Worm (Caenorhabditis elegans) whole organism, late embryonic: ENCODE data around the gene cdc-14.

ENCODE experiments used
- K09A11.1 ChIP-seq: sonication (generic microtip); optimal IDR thresholded peaks from 2 replicates; lab custom pipeline; 2017; ENCODE audit warnings: antibody characterized with exemption, mild to moderate bottlenecking, missing genetic modification characterization, missing compliant biosample characterization; ENCODE audit not compliant: insufficient read depth
- T23F11.4 ChIP-seq: fragments of 200-800 bp; sonication (Bioruptor generic); optimal IDR thresholded peaks from 2 replicates; lab custom pipeline; 2018; ENCODE audit warnings: mild to moderate bottlenecking, missing genetic modification characterization, missing compliant biosample characterization
- ceh-9 ChIP-seq: sonication (generic microtip); optimal IDR thresholded peaks from 2 replicates; lab custom pipeline; 2016; ENCODE audit warnings: mild to moderate bottlenecking, missing genetic modification characterization, inconsistent platforms, missing compliant biosample characterization
- dve-1 ChIP-seq: sonication (generic microtip); optimal IDR thresholded peaks from 2 replicates; lab custom pipeline; 2017; ENCODE audit warnings: antibody characterized with exemption, mild to moderate bottlenecking, missing genetic modification characterization, missing compliant biosample characterization
- fax-1 ChIP-seq: sonication (generic microtip); optimal IDR thresholded peaks from 2 replicates; lab custom pipeline; 2016; ENCODE audit warnings: missing genotype, missing genetic modification characterization, missing compliant biosample characterization
- hlh-15 ChIP-seq: sonication (generic microtip); optimal IDR thresholded peaks from 2 replicates; lab custom pipeline; 2016; ENCODE audit warnings: missing genetic modification characterization, missing compliant biosample characterization
- nhr-232 ChIP-seq: sonication (generic microtip); optimal IDR thresholded peaks from 2 replicates; lab custom pipeline; 2016; ENCODE audit warnings: missing genetic modification characterization, missing compliant biosample characterization
- rnt-1 ChIP-seq: sonication (generic microtip); optimal IDR thresholded peaks from 2 replicates; lab custom pipeline; 2016; ENCODE audit warnings: missing genetic modification characterization, missing compliant biosample characterization

DNA sequence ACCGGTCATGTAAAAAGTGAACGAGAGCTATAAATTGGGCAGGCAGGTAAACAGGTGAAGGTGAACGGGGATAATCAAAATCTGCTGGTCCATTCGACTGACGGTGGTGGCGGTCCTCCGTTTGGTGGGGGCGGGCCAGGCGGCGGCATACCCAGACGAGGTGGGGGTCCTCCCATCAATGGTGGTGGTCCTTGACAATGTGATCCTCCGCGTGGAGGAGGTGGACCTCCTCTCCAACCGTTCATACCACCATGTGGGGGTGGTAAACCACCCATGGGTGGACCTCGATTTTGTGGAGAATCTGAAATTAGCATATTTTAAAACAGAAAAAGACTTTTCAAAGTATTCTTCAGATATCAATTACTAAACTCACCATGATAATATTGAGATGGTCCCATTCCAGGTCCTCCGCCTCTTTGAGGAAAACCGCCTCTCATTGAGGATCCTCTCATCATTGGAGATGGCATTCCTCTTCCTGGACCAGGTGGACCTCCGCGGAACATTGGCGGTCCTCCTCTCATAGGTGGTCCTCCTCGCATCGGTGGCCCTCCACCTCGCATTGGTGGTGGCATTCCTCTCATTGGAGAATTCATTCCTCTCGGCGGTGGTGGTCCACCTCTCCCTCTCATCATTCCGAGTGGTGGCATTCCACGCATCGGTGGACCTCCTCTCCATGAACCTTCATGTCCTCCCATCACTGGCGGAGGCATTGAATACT is 47.3 kb upstream of the cdc-14 start:
- TF ChIP-seq rnt-1 (no peak), K09A11.1 (tag; lab: Kevin White, UChicago) (no peak), ceh-9 (tag; lab: Kevin White, UChicago) (no peak), fax-1 (no peak), nhr-232 (tag; lab: Kevin White, UChicago) (no peak), dve-1 (no peak), T23F11.4 (no peak), hlh-15 (no peak)
